Worm (Caenorhabditis elegans): ENCODE data around the gene T19C9.10.

DNA sequence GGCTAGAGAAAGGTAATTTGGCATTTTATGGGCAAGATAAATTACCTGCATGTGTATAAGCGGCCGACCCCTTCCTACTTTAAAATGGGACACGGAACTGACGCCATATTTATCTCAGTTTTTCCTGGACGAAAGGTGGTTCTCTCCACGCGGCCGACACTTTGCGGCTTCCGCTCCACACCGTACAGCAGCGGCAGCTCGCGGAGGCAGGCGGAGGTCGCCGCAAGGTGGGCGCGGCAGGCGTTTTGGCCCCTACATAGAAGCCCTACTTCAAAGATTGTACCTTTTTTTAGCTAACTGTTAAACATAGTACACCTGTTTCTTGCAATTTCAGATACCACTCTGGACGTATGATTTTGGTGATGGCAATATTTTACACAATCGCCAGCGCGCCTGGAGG is 29.9 kb upstream of the T19C9.10 start:
- TF ChIP-seq pqm-1 (tag; optimal IDR thresholded peaks at IDR 0.05) (no peak), ztf-11 (tag; optimal IDR thresholded peaks at IDR 0.05) (no peak), jun-1 (tag; optimal IDR thresholded peaks at IDR 0.05) (no peak), unc-62 (GFP tag; optimal IDR thresholded peaks at IDR 0.05) (no peak), ama-1 (optimal IDR thresholded peaks at IDR 0.05) (no peak), lin-39 (tag; optimal IDR thresholded peaks at IDR 0.05) (no peak), fos-1 (tag; optimal IDR thresholded peaks at IDR 0.05) (no peak), nhr-11 (tag; optimal IDR thresholded peaks at IDR 0.05) (no peak), skn-1 (tag; optimal IDR thresholded peaks at IDR 0.05) (no peak), tbx-2 (tag; optimal IDR thresholded peaks at IDR 0.05) (no peak), egl-27 (tag; optimal IDR thresholded peaks at IDR 0.05) (no peak)
